Fruit fly (Drosophila melanogaster): ENCODE measurements around the gene CG14556.

Gene CG14556

DNA sequence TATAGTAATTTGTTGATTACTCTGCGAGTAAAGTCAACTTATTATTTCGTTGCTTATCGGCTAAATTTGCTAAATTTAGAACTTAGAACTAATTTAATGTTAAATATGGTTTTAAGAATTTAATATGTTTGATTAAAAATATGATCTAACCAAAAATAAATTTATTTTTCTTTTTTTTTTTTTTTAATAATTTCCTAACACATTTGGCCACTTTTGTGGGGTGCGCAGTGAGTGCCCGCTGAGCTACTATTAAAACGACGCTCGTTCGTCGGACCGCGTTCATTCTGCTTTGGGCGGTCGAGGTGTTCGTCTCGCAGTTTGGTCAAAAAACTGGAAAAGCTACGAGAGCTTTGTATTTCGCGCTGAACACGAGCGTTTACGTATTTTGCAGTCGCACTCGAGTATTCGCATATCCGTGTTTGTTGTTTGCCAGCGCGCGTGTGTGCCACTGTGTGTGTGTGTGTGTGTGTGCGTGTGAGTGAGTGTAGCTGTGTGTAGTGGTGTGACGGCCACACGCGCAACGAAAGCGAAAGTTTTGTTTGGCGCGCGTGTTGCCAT lies 19.8 kb upstream of the CG14556 start, which contains the start of gene Cipc (continued):
- peak; percentile 56 for TF ChIP-seq CG13624 (GFP tag; optimal IDR thresholded peaks at IDR 0.05)
- TF ChIP-seq CG9609 (GFP tag; optimal IDR thresholded peaks at IDR 0.05) = peak; percentile 18
- TF ChIP-seq Hr51 (GFP tag; optimal IDR thresholded peaks at IDR 0.05) = peak; percentile 47 to 90
- peak; percentile 79 for TF ChIP-seq Ptx1 (GFP tag; IDR thresholded peaks at IDR 0.05)
- peak; percentile 38 for TF ChIP-seq CG4854 (GFP tag; optimal IDR thresholded peaks at IDR 0.05)

DNA sequence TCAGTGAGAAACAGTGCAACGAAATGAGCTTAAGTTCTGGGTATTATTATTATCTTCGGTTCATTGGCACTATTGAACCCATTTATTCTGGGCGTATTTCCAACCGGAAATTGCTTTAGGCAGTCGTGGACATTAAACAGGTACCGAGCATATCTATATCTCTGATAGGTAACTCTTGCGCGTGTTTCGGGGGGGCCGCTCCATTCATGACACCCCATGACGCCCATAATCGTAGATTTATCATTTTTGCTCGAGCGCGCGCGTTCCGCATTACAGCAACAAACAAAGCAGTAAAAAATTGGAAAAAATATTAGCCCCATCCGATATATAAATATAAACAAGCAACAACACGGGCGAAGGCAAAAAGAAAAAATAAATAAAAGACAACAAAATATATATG lies 18.0 kb upstream of the CG14556 start:
- TF ChIP-seq abd-A (tag; optimal IDR thresholded peaks at IDR 0.05) (peak; percentile 12), chinmo (GFP tag; IDR thresholded peaks at IDR 0.05; ENCODE audit: partially characterized antibody) (0 out of 4 replicates have a peak, but pooled peaks have one; percentile 19), CG11456 (GFP tag; IDR thresholded peaks at IDR 0.05) (no peak), Antp (GFP tag; optimal IDR thresholded peaks at IDR 0.05) (no peak), sens (GFP tag) (peak; percentile 47), sug (tag; optimal IDR thresholded peaks at IDR 0.05) (peak; percentile 91), Pdp1 (GFP tag; optimal IDR thresholded peaks at IDR 0.05) (peak in 1 of 2 experiments; percentile 1), gsb-n (tag; optimal IDR thresholded peaks at IDR 0.05) (no peak), fd64A (GFP tag; optimal IDR thresholded peaks at IDR 0.05) (no peak), CG4282 (GFP tag; optimal IDR thresholded peaks at IDR 0.05) (no peak), jumu (GFP tag; optimal IDR thresholded peaks at IDR 0.05) (no peak), crol (GFP tag; IDR thresholded peaks at IDR 0.05) (0 out of 2 replicates have a peak, but pooled peaks have one; percentile 11), exex (tag; optimal IDR thresholded peaks at IDR 0.05) (peak; percentile 67), CG13894 (tag; optimal IDR thresholded peaks at IDR 0.05) (peak; percentile 37), Bteb2 (GFP tag; optimal IDR thresholded peaks at IDR 0.05) (no peak), nau (GFP tag; optimal IDR thresholded peaks at IDR 0.05) (no peak), CG33213 (GFP tag; optimal IDR thresholded peaks at IDR 0.05) (no peak), ro (GFP tag; IDR thresholded peaks at IDR 0.05) (no peak), pros (GFP tag; optimal IDR thresholded peaks at IDR 0.05) (no peak), lbe (GFP tag; optimal IDR thresholded peaks at IDR 0.05) (no peak), Hmr (GFP tag; optimal IDR thresholded peaks at IDR 0.05) (peak; percentile 6), prd (optimal IDR thresholded peaks at IDR 0.05) (no peak), prd (GFP tag; IDR thresholded peaks at IDR 0.05) (no peak), CG18262 (tag; optimal IDR thresholded peaks at IDR 0.05) (no peak), trh (GFP tag; optimal IDR thresholded peaks at IDR 0.05) (no peak), CG17612 (GFP tag; IDR thresholded peaks at IDR 0.05) (no peak), CG17361 (GFP tag; IDR thresholded peaks at IDR 0.05) (no peak), row (GFP tag; IDR thresholded peaks at IDR 0.05) (no peak), Bgb (GFP tag; IDR thresholded peaks at IDR 0.05; ENCODE audit: partially characterized antibody) (no peak), gro (GFP tag; optimal IDR thresholded peaks at IDR 0.05) (peak; percentile 1), Med (GFP tag) (peak; percentile 67), CG2202 (tag; optimal IDR thresholded peaks at IDR 0.05) (no peak), stwl (tag; optimal IDR thresholded peaks at IDR 0.05) (no peak), pzg (GFP tag; optimal IDR thresholded peaks at IDR 0.05) (no peak), CG15011 (GFP tag; optimal IDR thresholded peaks at IDR 0.05) (no peak), CG17829 (tag; optimal IDR thresholded peaks at IDR 0.05) (no peak), Tbp (GFP tag; optimal IDR thresholded peaks at IDR 0.05) (no peak), salm (tag; optimal IDR thresholded peaks at IDR 0.05) (no peak), sob (GFP tag; IDR thresholded peaks at IDR 0.05) (no peak), CG12071 (GFP tag; optimal IDR thresholded peaks at IDR 0.05) (peak; percentile 2), CG14667 (GFP tag; IDR thresholded peaks at IDR 0.05) (no peak), D (optimal IDR thresholded peaks at IDR 0.05) (no peak), D (GFP tag; optimal IDR thresholded peaks at IDR 0.05) (no peak), E2f2 (GFP tag; IDR thresholded peaks at IDR 0.05) (0 out of 2 replicates have a peak, but pooled peaks have one; percentile 7), CG12769 (tag; optimal IDR thresholded peaks at IDR 0.05) (peak; percentile 16)

Data from whole organism, embryonic.